Fruit fly (Drosophila melanogaster) whole organism, prepupa: Measurements from ENCODE around the gene CG13082.

Source experiments
- CG11762 ChIP-seq: fragments of 200-800 bp; sonication (Bioruptor generic); optimal IDR thresholded peaks from 3 replicates; lab custom pipeline; 2016; ENCODE audit warnings: missing biosample characterization, missing genetic modification characterization; ENCODE audit not compliant: insufficient read depth
- CG1621 ChIP-seq: fragments of 200-800 bp; sonication (Bioruptor generic); optimal IDR thresholded peaks from 3 replicates; lab custom pipeline; 2018; ENCODE audit warnings: missing biosample characterization, mild to moderate bottlenecking, missing genetic modification characterization
- CG16779 ChIP-seq: fragments of 200-800 bp; sonication (Bioruptor generic); optimal IDR thresholded peaks from 3 replicates; lab custom pipeline; 2017; ENCODE audit warnings: missing biosample characterization, mild to moderate bottlenecking, missing genetic modification characterization
- CG3032 ChIP-seq: fragments of 200-800 bp; optimal IDR thresholded peaks from 2 replicates; lab custom pipeline; 2019; ENCODE audit warnings: missing biosample characterization, mild to moderate bottlenecking, missing genetic modification characterization, moderate library complexity
- CG31627 ChIP-seq: fragments of 200-800 bp; sonication (Bioruptor generic); optimal IDR thresholded peaks from 3 replicates; lab custom pipeline; 2016; ENCODE audit warnings: missing biosample characterization, missing genetic modification characterization
- CG32006 ChIP-seq: fragments of 200-800 bp; sonication (Bioruptor generic); optimal IDR thresholded peaks from 3 replicates; lab custom pipeline; 2017; ENCODE audit warnings: missing biosample characterization, mild to moderate bottlenecking, missing genetic modification characterization
- CG34406 ChIP-seq: fragments of 200-800 bp; sonication (Bioruptor generic); optimal IDR thresholded peaks from 3 replicates; lab custom pipeline; 2016; ENCODE audit warnings: missing biosample characterization, missing genetic modification characterization
- CG3919 ChIP-seq: fragments of 200-800 bp; sonication (Bioruptor generic); optimal IDR thresholded peaks from 3 replicates; lab custom pipeline; 2016; ENCODE audit warnings: missing biosample characterization, missing genetic modification characterization
- CG6163 ChIP-seq: fragments of 200-800 bp; sonication (Bioruptor generic); IDR thresholded peaks from 3 replicates; pipeline ENCODE4 v1.3.6; 2022; ENCODE audit warnings: missing biosample characterization, missing genetic modification characterization
- CG6276 ChIP-seq: fragments of 200-800 bp; sonication (Bioruptor generic); optimal IDR thresholded peaks from 2 replicates; lab custom pipeline; 2017; ENCODE audit warnings: missing biosample characterization, mild to moderate bottlenecking, missing genetic modification characterization
- CG6792 ChIP-seq: fragments of 200-800 bp; sonication (Bioruptor generic); optimal IDR thresholded peaks from 3 replicates; lab custom pipeline; 2016; ENCODE audit warnings: missing biosample characterization, missing genetic modification characterization
- CG6808 ChIP-seq: fragments of 200-800 bp; sonication (Bioruptor generic); optimal IDR thresholded peaks from 3 replicates; lab custom pipeline; 2017; ENCODE audit warnings: missing biosample characterization, missing genetic modification characterization, mild to moderate bottlenecking, moderate library complexity, missing genetic modification reagents
- CG6854 ChIP-seq: fragments of 200-800 bp; sonication (Bioruptor generic); optimal IDR thresholded peaks from 2 replicates; lab custom pipeline; 2017; ENCODE audit warnings: missing biosample characterization, mild to moderate bottlenecking, missing genetic modification characterization
- CG8119 ChIP-seq: fragments of 200-800 bp; sonication (Bioruptor generic); IDR thresholded peaks from 3 replicates; pipeline ENCODE4 v1.3.6; 2022; ENCODE audit warnings: missing biosample characterization, missing genetic modification characterization
- CG8319 ChIP-seq: fragments of 200-800 bp; sonication (Bioruptor generic); optimal IDR thresholded peaks from 3 replicates; lab custom pipeline; 2016; ENCODE audit warnings: missing biosample characterization, missing genetic modification characterization
- Eip75B ChIP-seq: fragments of 200-800 bp; sonication (Bioruptor generic); optimal IDR thresholded peaks from 3 replicates; lab custom pipeline; 2016; ENCODE audit warnings: missing biosample characterization, missing genetic modification characterization
- Eip78C ChIP-seq: fragments of 200-800 bp; sonication (Bioruptor generic); peaks from one replicate; lab custom pipeline; 2016; ENCODE audit warnings: missing biosample characterization, missing genetic modification characterization
- Ets21C ChIP-seq: fragments of 200-800 bp; sonication (Bioruptor generic); optimal IDR thresholded peaks from 3 replicates; lab custom pipeline; 2016; ENCODE audit warnings: missing biosample characterization, missing genetic modification characterization
- Ets96B ChIP-seq: fragments of 200-800 bp; optimal IDR thresholded peaks from 2 replicates; lab custom pipeline; 2019; ENCODE audit warnings: missing biosample characterization, mild to moderate bottlenecking, missing genetic modification characterization, moderate library complexity
- Gug ChIP-seq: fragments of 200-800 bp; sonication (Bioruptor generic); IDR thresholded peaks from 2 replicates; pipeline ENCODE4 v1.3.6; 2022; ENCODE audit warnings: missing biosample characterization, missing genetic modification characterization
- Hr38 ChIP-seq: sonication (Bioruptor generic); optimal IDR thresholded peaks from 2 replicates; lab custom pipeline; 2016; ENCODE audit warnings: missing biosample characterization, missing genetic modification characterization
- Hr39 ChIP-seq: fragments of 200-800 bp; sonication (Bioruptor generic); optimal IDR thresholded peaks from 2 replicates; lab custom pipeline; 2016; ENCODE audit warnings: missing biosample characterization, missing genetic modification characterization
- Hr4 ChIP-seq: fragments of 200-800 bp; sonication (Bioruptor generic); optimal IDR thresholded peaks from 3 replicates; lab custom pipeline; 2016; ENCODE audit warnings: missing biosample characterization, missing genetic modification characterization
- Met ChIP-seq: fragments of 200-800 bp; sonication (Bioruptor generic); optimal IDR thresholded peaks from 3 replicates; lab custom pipeline; 2016; ENCODE audit warnings: missing biosample characterization, missing genetic modification characterization
- OdsH ChIP-seq: fragments of 200-800 bp; sonication (Bioruptor generic); optimal IDR thresholded peaks from 3 replicates; lab custom pipeline; 2016; ENCODE audit warnings: missing biosample characterization, missing genetic modification characterization
- Sox102F ChIP-seq: fragments of 200-800 bp; sonication (Bioruptor generic); optimal IDR thresholded peaks from 2 replicates; lab custom pipeline; 2016; ENCODE audit warnings: missing biosample characterization, mild to moderate bottlenecking, missing genetic modification characterization
- Sox14 ChIP-seq: fragments of 200-800 bp; sonication (Bioruptor generic); optimal IDR thresholded peaks from 3 replicates; lab custom pipeline; 2016; ENCODE audit warnings: missing biosample characterization, missing genetic modification characterization
- acj6 ChIP-seq: fragments of 200-800 bp; sonication (Bioruptor generic); optimal IDR thresholded peaks from 3 replicates; lab custom pipeline; 2016; ENCODE audit warnings: missing biosample characterization, missing genetic modification characterization
- eg ChIP-seq: fragments of 200-800 bp; sonication (Bioruptor generic); IDR thresholded peaks from 3 replicates; pipeline ENCODE4 v1.3.6; 2022; ENCODE audit warnings: missing biosample characterization, missing genetic modification characterization
- fd85E ChIP-seq: fragments of 200-800 bp; sonication (Bioruptor generic); optimal IDR thresholded peaks from 3 replicates; lab custom pipeline; 2016; ENCODE audit warnings: missing biosample characterization, missing genetic modification characterization
- fkh ChIP-seq: fragments of 200-800 bp; sonication (Bioruptor generic); optimal IDR thresholded peaks from 3 replicates; lab custom pipeline; 2017; ENCODE audit warnings: missing biosample characterization, mild to moderate bottlenecking, missing genetic modification characterization, moderate library complexity
- lz ChIP-seq: fragments of 200-800 bp; sonication (Bioruptor generic); optimal IDR thresholded peaks from 3 replicates; lab custom pipeline; 2016; ENCODE audit warnings: missing biosample characterization, missing genetic modification characterization
- net ChIP-seq: fragments of 200-800 bp; sonication (Bioruptor generic); optimal IDR thresholded peaks from 3 replicates; lab custom pipeline; 2016; ENCODE audit warnings: missing biosample characterization, missing genetic modification characterization
- pdm3 ChIP-seq: fragments of 200-800 bp; sonication (Bioruptor generic); optimal IDR thresholded peaks from 3 replicates; lab custom pipeline; 2016; ENCODE audit warnings: missing biosample characterization, missing genetic modification characterization
- salr ChIP-seq, 2 experiments: fragments of 200-800 bp; sonication (Bioruptor generic); optimal IDR thresholded peaks; 3 replicates each; lab custom pipeline; 2016 to 2018; ENCODE audit warnings: missing biosample characterization in 2 of 2, missing genetic modification characterization in 2 of 2, mild to moderate bottlenecking in 1 of 2
- spab ChIP-seq: fragments of 200-800 bp; sonication (Bioruptor generic); optimal IDR thresholded peaks from 2 replicates; lab custom pipeline; 2017; ENCODE audit warnings: missing biosample characterization, mild to moderate bottlenecking, missing genetic modification characterization, missing genetic modification reagents
- topi ChIP-seq: fragments of 200-800 bp; sonication (Bioruptor generic); optimal IDR thresholded peaks from 3 replicates; lab custom pipeline; 2016; ENCODE audit warnings: missing biosample characterization, missing genetic modification characterization

The CG13082 gene

DNA sequence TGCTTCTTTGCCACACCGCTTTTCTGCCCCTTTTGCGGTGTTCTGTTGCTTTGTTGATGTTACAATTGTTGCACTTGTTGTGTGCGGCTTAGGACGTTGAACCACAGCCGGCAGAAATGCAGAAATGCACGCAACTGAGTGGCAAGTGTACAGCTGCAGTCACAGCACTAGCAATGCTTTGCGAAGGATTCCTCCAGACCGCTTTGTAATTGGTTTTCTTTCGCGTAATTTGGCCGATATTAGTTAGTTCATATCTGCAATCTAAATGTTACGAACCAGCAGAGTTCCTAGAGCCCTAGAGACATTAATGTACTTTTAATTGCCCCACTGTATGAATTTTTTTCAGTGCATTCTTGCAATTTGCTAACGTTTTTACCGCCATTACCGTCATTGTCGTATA lies 36.1 kb downstream of the CG13082 start (continued):
- TF ChIP-seq CG16779 (peak; percentile 3), Hr38 (GFP tag; lab: Kevin White, UChicago) (no peak), OdsH (peak; percentile 62), CG6163 (GFP tag; lab: Robert Waterston, UW) (peak; percentile 62), fd85E (GFP tag; lab: Kevin White, UChicago) (no peak), CG3919 (GFP tag; lab: Kevin White, UChicago) (peak; percentile 64), Sox14 (GFP tag; lab: Kevin White, UChicago) (peak; percentile 39), Ets96B (peak; percentile 68), CG31627 (GFP tag; lab: Kevin White, UChicago) (peak; percentile 34), acj6 (GFP tag; lab: Kevin White, UChicago) (peak; percentile 49), CG6792 (GFP tag; lab: Kevin White, UChicago) (no peak), salr (GFP tag; optimal IDR thresholded peaks at IDR 0.05; lab: Kevin White, UChicago) (peak; percentile 30 to 33), CG3032 (peak; percentile 55), lz (GFP tag; lab: Kevin White, UChicago) (peak; percentile 8), CG8119 (GFP tag; lab: Robert Waterston, UW) (0 out of 3 replicates have a peak, but pooled peaks have one; percentile 55), CG6808 (GFP tag; lab: Kevin White, UChicago) (peak; percentile 54), pdm3 (GFP tag; lab: Kevin White, UChicago) (peak; percentile 37), CG11762 (GFP tag; lab: Kevin White, UChicago) (peak; percentile 54), Eip78C (GFP tag; lab: Kevin White, UChicago) (peak; percentile 89), Gug (peak; percentile 47; the same call in 1 of the 2 replicates), CG32006 (GFP tag; lab: Kevin White, UChicago) (peak; percentile 66), eg (GFP tag; lab: Robert Waterston, UW) (peak; percentile 53), Sox102F (GFP tag; lab: Kevin White, UChicago) (peak; percentile 24), Hr4 (GFP tag; lab: Kevin White, UChicago) (peak; percentile 57), topi (GFP tag; lab: Kevin White, UChicago) (peak; percentile 56), CG1621 (tag; lab: Kevin White, UChicago) (no peak), spab (GFP tag; lab: Kevin White, UChicago) (peak; percentile 25), Eip75B (GFP tag; lab: Kevin White, UChicago) (peak; percentile 59), net (GFP tag; lab: Kevin White, UChicago) (peak; percentile 60), Ets21C (GFP tag; lab: Kevin White, UChicago) (peak; percentile 13), CG8319 (no peak), Hr39 (peak; percentile 20), CG6276 (GFP tag; lab: Kevin White, UChicago) (peak; percentile 69)
- TF ChIP-seq, all 60 proteins: peak for 44

DNA sequence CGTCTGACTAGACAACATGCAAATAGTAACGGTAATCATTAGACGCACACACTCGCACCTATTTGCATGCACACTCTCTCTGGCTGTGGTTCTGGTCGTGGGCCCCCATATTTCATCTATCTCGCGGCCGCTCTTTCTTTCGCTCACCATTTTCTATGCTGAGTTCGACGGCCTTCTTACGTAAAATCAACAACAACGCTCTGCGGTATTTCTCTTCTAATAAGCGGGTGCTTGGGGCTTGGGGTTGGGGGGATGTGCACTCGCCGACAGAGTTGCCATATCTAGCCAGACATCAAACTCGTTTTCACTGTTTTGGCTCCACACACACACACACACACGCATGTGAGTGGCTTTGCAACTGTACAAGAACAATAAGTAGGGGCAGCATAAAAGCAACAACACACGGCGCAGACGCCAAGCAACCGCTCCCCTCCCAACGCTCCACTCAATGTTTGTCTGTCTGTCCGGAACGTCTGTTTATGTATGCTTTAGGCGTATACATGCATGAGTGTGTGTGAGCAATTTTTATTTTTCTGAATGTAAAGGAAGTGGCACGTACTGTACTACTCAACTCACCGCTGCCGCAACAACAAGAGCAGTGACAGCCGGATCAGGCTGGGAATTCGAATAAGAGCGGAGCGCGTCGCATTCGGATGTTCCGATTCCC lies 36.9 kb downstream of the CG13082 start:
- TF ChIP-seq eg (GFP tag; lab: Robert Waterston, UW), result peak; percentile 27; the same call in 1 of the 3 replicates
- peak; percentile 88 for TF ChIP-seq fkh (GFP tag; lab: Kevin White, UChicago)
- TF ChIP-seq fd85E (GFP tag; lab: Kevin White, UChicago), result no peak
- no peak for TF ChIP-seq Met (GFP tag; lab: Kevin White, UChicago)
- no peak for TF ChIP-seq CG34406 (GFP tag; lab: Kevin White, UChicago)
- no peak for TF ChIP-seq Sox14 (GFP tag; lab: Kevin White, UChicago)
- TF ChIP-seq CG6854 (GFP tag; lab: Kevin White, UChicago), result no peak
- no peak for TF ChIP-seq spab (GFP tag; lab: Kevin White, UChicago)
- TF ChIP-seq, all 60 proteins: peak for 2
